Worm (Caenorhabditis elegans): ENCODE measurements around the gene ceh-43.

Gene ceh-43

ce11 chrIII:4468812-4469211, 19.1 kb upstream of the ceh-43 start, which contains the start of gene mstr-2:
Gene mstr-2 (plus strand): TSS chrIII:4469112.
- no peak for TF ChIP-seq isw-1 (GFP tag; IDR thresholded peaks at IDR 0.05)
- TF ChIP-seq mef-2 (tag; optimal IDR thresholded peaks at IDR 0.05), result no peak
- TF ChIP-seq lin-13 (GFP tag; optimal IDR thresholded peaks at IDR 0.05), result no peak
- no peak for TF ChIP-seq F16B12.6 (tag; optimal IDR thresholded peaks at IDR 0.05)
- no peak for TF ChIP-seq nhr-90 (tag; optimal IDR thresholded peaks at IDR 0.05; ENCODE audit: poor library complexity)
- no peak for TF ChIP-seq nhr-12 (tag; optimal IDR thresholded peaks at IDR 0.05)
- no peak for TF ChIP-seq ztf-11 (tag; optimal IDR thresholded peaks at IDR 0.05)

DNA sequence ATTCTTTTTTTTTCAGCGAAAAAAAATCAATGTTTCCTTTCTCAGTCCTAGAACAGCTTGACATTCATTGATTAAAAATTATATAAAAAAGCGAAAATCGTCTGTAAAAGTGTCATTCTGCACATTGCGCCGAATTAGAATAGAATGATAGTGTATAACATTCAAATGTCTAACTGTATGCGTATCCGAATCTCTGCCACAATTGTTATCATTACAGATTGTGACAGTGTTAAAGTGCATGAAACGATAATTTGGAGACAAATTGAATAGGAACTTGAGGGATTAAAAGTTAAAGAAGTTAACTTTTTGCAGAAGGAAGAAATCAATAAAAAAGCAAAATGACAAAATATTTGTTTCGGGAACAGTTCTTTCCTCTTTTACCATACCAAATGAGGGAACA, 18.6 kb upstream of the ceh-43 start:
- TF ChIP-seq hlh-4 (tag; optimal IDR thresholded peaks at IDR 0.05) (no peak), nhr-11 (tag; optimal IDR thresholded peaks at IDR 0.05) (no peak), skn-1 (tag; optimal IDR thresholded peaks at IDR 0.05) (no peak), sox-4 (tag; optimal IDR thresholded peaks at IDR 0.05) (no peak), sptf-1 (tag; optimal IDR thresholded peaks at IDR 0.05) (no peak), snpc-4 (tag; optimal IDR thresholded peaks at IDR 0.05) (no peak), nhr-85 (tag) (no peak), nhr-84 (tag; optimal IDR thresholded peaks at IDR 0.05) (no peak), lin-15B (tag; optimal IDR thresholded peaks at IDR 0.05) (no peak), ceh-8 (GFP tag; optimal IDR thresholded peaks at IDR 0.05) (no peak), efl-1 (optimal IDR thresholded peaks at IDR 0.05) (no peak), efl-1 (GFP tag; optimal IDR thresholded peaks at IDR 0.05 in 1 of 2) (no peak)

- TF ChIP-seq blmp-1 (tag; optimal IDR thresholded peaks at IDR 0.05) (peak; percentile 17), pag-3 (tag; optimal IDR thresholded peaks at IDR 0.05; ENCODE audit: borderline replicate concordance, insufficient read depth) (no peak)
Measured at ce11 chrIII:4467277-4467676, 17.5 kb upstream of the ceh-43 start, which contains the start of gene ndg-4. Gene ndg-4 (minus strand): TSS chrIII:4467377.

DNA sequence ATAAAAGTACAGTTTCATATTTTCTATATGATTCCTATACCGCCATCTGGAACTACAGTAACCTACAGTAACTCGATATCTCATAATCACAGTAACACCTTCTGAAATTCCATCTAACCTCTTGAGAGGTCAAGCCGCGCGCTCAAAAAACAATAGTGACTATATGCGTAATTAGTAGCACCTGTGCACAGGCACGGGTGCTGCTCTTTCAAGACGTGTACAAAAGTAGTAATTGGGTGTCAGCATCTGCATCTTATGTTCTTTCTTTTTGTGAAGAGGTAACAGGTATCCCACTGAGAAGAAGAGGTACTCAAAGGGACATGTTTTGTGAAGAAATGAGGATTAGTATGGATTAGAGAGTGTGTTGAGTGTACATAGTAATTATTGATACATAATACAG, 11.6 kb upstream of the ceh-43 start:
- TF ChIP-seq sup-37 (GFP tag; optimal IDR thresholded peaks at IDR 0.05) (no peak), skn-1 (tag; optimal IDR thresholded peaks at IDR 0.05) (no peak), sptf-1 (tag; optimal IDR thresholded peaks at IDR 0.05) (no peak), nhr-11 (tag; optimal IDR thresholded peaks at IDR 0.05) (no peak), nhr-77 (tag; optimal IDR thresholded peaks at IDR 0.05) (no peak), nhr-71 (tag; optimal IDR thresholded peaks at IDR 0.05) (no peak), C34B4.2 (tag; optimal IDR thresholded peaks at IDR 0.05) (no peak), ceh-63 (GFP tag; optimal IDR thresholded peaks at IDR 0.05) (no peak), isw-1 (GFP tag; IDR thresholded peaks at IDR 0.05) (no peak), fos-1 (tag; optimal IDR thresholded peaks at IDR 0.05) (no peak), irx-1 (tag; optimal IDR thresholded peaks at IDR 0.05) (no peak)

- peak in 1 of 2 experiments; percentile 5 for TF ChIP-seq lsy-2 (tag; optimal IDR thresholded peaks at IDR 0.05)
- no peak for TF ChIP-seq ets-5 (GFP tag; IDR thresholded peaks at IDR 0.05)
- no peak for TF ChIP-seq swsn-7 (tag; optimal IDR thresholded peaks at IDR 0.05)
- peak; percentile 58 for TF ChIP-seq fkh-8 (tag; optimal IDR thresholded peaks at IDR 0.05)
- peak; percentile 0 for TF ChIP-seq egl-13 (tag; optimal IDR thresholded peaks at IDR 0.05)
- TF ChIP-seq hpl-2 (GFP tag; optimal IDR thresholded peaks at IDR 0.05), result no peak
- TF ChIP-seq unc-30 (tag; optimal IDR thresholded peaks at IDR 0.05), result no peak
- TF ChIP-seq fos-1 (tag; optimal IDR thresholded peaks at IDR 0.05), result no peak
- TF ChIP-seq lin-15B (tag; optimal IDR thresholded peaks at IDR 0.05), result no peak
- peak in 1 of 3 experiments; percentile 3 for TF ChIP-seq ceh-82 (tag; optimal IDR thresholded peaks at IDR 0.05)
- TF ChIP-seq nhr-47 (tag; optimal IDR thresholded peaks at IDR 0.05), result no peak
- no peak for TF ChIP-seq nhr-19 (GFP tag; conservative IDR thresholded peaks at IDR 0.05)
- peak; percentile 63 for TF ChIP-seq lin-14 (GFP tag; optimal IDR thresholded peaks at IDR 0.05)
- no peak for TF ChIP-seq tbx-2 (tag; optimal IDR thresholded peaks at IDR 0.05)
- no peak for TF ChIP-seq efl-1 (optimal IDR thresholded peaks at IDR 0.05)
- no peak for TF ChIP-seq efl-1 (GFP tag; optimal IDR thresholded peaks at IDR 0.05 in 1 of 2)
Measured at ce11 chrIII:4460242-4460641, 10.5 kb upstream of the ceh-43 start.
